Fruit fly (Drosophila melanogaster) whole organism, wandering third instar larva: ENCODE results near the gene CG14435.

Experiments
- Dfd ChIP-seq: fragments of >200 bp; optimal IDR thresholded peaks from 2 replicates; lab custom pipeline; 2017; ENCODE audit warnings: missing biosample characterization, missing genetic modification characterization
- Hr78 ChIP-seq: fragments of >200 bp; optimal IDR thresholded peaks from 2 replicates; lab custom pipeline; 2017; ENCODE audit warnings: missing biosample characterization, missing genetic modification characterization
- Hr83 ChIP-seq: fragments of 200-300 bp; sonication (Bioruptor generic); optimal IDR thresholded peaks from 2 replicates; lab custom pipeline; 2016; ENCODE audit warnings: missing biosample characterization, mild to moderate bottlenecking, missing genetic modification characterization, moderate library complexity; ENCODE audit not compliant: poor library complexity, severe bottlenecking
- Jra ChIP-seq: sonication (Bioruptor generic); optimal IDR thresholded peaks from 2 replicates; lab custom pipeline; 2016; ENCODE audit warnings: missing biosample characterization, missing genetic modification characterization
- br ChIP-seq: fragments of 200-800 bp; sonication (Bioruptor generic); optimal IDR thresholded peaks from 2 replicates; lab custom pipeline; 2016; ENCODE audit warnings: missing biosample characterization, missing genetic modification characterization
- dl ChIP-seq, 2 experiments: fragments of 175-275, 200-275 bp in 1 of 2; fragments of 200-275 bp in 1 of 2; sonication (Bioruptor generic); optimal IDR thresholded peaks; lab custom pipeline; 2018; ENCODE audit warnings: mild to moderate bottlenecking in 2 of 2, missing biosample characterization in 2 of 2, missing genetic modification characterization in 2 of 2, moderate library complexity in 2 of 2; ENCODE audit not compliant: partially characterized antibody in 2 of 2, insufficient read depth in 1 of 2
- dsf ChIP-seq: sonication (Bioruptor generic); optimal IDR thresholded peaks from 2 replicates; lab custom pipeline; 2016; ENCODE audit warnings: missing biosample characterization, missing genetic modification characterization, borderline replicate concordance
- lola ChIP-seq: fragments of >200 bp; optimal IDR thresholded peaks from 2 replicates; lab custom pipeline; 2017; ENCODE audit warnings: missing biosample characterization, missing genetic modification characterization
- pan ChIP-seq: fragments of >200 bp; optimal IDR thresholded peaks from 2 replicates; lab custom pipeline; 2017
- psq ChIP-seq: fragments of 200-800 bp; sonication (Bioruptor generic); optimal IDR thresholded peaks from 3 replicates; lab custom pipeline; 2017; ENCODE audit warnings: missing biosample characterization, mild to moderate bottlenecking, missing genetic modification characterization, moderate library complexity
- usp ChIP-seq: fragments of >200 bp; optimal IDR thresholded peaks from 2 replicates; lab custom pipeline; 2017; ENCODE audit warnings: missing biosample characterization, missing genetic modification characterization
- woc ChIP-seq: sonication (Bioruptor generic); optimal IDR thresholded peaks from 2 replicates; lab custom pipeline; 2016; ENCODE audit warnings: missing biosample characterization, mild to moderate bottlenecking, missing genetic modification characterization

- TF ChIP-seq psq (GFP tag; lab: Kevin White, UChicago) = peak; percentile 90
- TF ChIP-seq Dfd (GFP tag; lab: Kevin White, UChicago) = no peak
- peak; percentile 77 for TF ChIP-seq Jra (GFP tag; lab: Kevin White, UChicago)
- peak; percentile 79 for TF ChIP-seq br (GFP tag; lab: Kevin White, UChicago)
- peak; percentile 49 for TF ChIP-seq dsf (GFP tag; lab: Kevin White, UChicago)
- TF ChIP-seq woc (GFP tag; lab: Kevin White, UChicago) = peak; percentile 84
- no peak for TF ChIP-seq lola (GFP tag; lab: Kevin White, UChicago)
- no peak for TF ChIP-seq pan (lab: Kevin White, UChicago)
- TF ChIP-seq Hr78 (GFP tag; lab: Kevin White, UChicago) = no peak
- TF ChIP-seq Hr83 (GFP tag; lab: Kevin White, UChicago) = peak; percentile 6
- no peak for TF ChIP-seq dl (GFP tag; optimal IDR thresholded peaks at IDR 0.05; lab: Kevin White, UChicago; ENCODE audit: insufficient read depth in 1 of 2, partially characterized antibody in 2 of 2)
- no peak for TF ChIP-seq usp (GFP tag; lab: Kevin White, UChicago)
These were observed 5.6 kb upstream of the CG14435 start, which contains the start of the genes Cht11 and CG4558 for dm6 chrX:6849178-6849956.
